Worm (Caenorhabditis elegans) whole organism, late embryonic: ENCODE data around the gene pnp-1.

ENCODE experiments used
- ceh-31 ChIP-seq: sonication (generic microtip); optimal IDR thresholded peaks from 2 replicates; lab custom pipeline; 2016; ENCODE audit warnings: missing genetic modification characterization, missing compliant biosample characterization
- dve-1 ChIP-seq: sonication (generic microtip); optimal IDR thresholded peaks from 2 replicates; lab custom pipeline; 2017; ENCODE audit warnings: antibody characterized with exemption, mild to moderate bottlenecking, missing genetic modification characterization, missing compliant biosample characterization
- hlh-13 ChIP-seq: fragments of 200-800 bp; sonication (Bioruptor generic); optimal IDR thresholded peaks from 2 replicates; lab custom pipeline; 2018; ENCODE audit warnings: mild to moderate bottlenecking, missing genetic modification characterization, missing compliant biosample characterization
- rnt-1 ChIP-seq: sonication (generic microtip); optimal IDR thresholded peaks from 2 replicates; lab custom pipeline; 2016; ENCODE audit warnings: missing genetic modification characterization, missing compliant biosample characterization
- unc-86 ChIP-seq: sonication (generic microtip); optimal IDR thresholded peaks from 2 replicates; lab custom pipeline; 2016; ENCODE audit warnings: missing genetic modification characterization, missing compliant biosample characterization

- no peak for TF ChIP-seq ceh-31 (tag; lab: Kevin White, UChicago)
- no peak for TF ChIP-seq hlh-13 (GFP tag; lab: Kevin White, UChicago)
- TF ChIP-seq dve-1 (tag; lab: Kevin White, UChicago), result no peak
- TF ChIP-seq unc-86, result no peak
- no peak for TF ChIP-seq rnt-1 (tag; lab: Kevin White, UChicago)
Measured at ce11 chrIV:337128-337646, 39.1 kb upstream of the pnp-1 start, which contains the start of gene pxmp-4.
